Worm (Caenorhabditis elegans): ENCODE results near the gene wapl-1.

ce11 chrIV:4448343-4448742 lies 2.8 kb upstream of the wapl-1 start:
- TF ChIP-seq fos-1 (tag; optimal IDR thresholded peaks at IDR 0.05): no peak
- no peak for TF ChIP-seq unc-62 (GFP tag; optimal IDR thresholded peaks at IDR 0.05)
- no peak for TF ChIP-seq R02D3.7 (tag; optimal IDR thresholded peaks at IDR 0.05)
- no peak for TF ChIP-seq sea-2 (GFP tag; optimal IDR thresholded peaks at IDR 0.05)
- TF ChIP-seq fkh-10 (GFP tag; optimal IDR thresholded peaks at IDR 0.05): no peak

All from whole organism, L3 larva.